Worm (Caenorhabditis elegans): ENCODE results near the gene fln-2.

- no peak for TF ChIP-seq unc-62 (GFP tag; optimal IDR thresholded peaks at IDR 0.05 in 1 of 2)
- no peak for TF ChIP-seq unc-62 (tag; optimal IDR thresholded peaks at IDR 0.05)
- TF ChIP-seq ceh-32 (tag; optimal IDR thresholded peaks at IDR 0.05; ENCODE audit: poor library complexity) = no peak
These were observed 33.4 kb upstream of the fln-2 start for ce11 chrX:9364082-9364481.
